Fruit fly (Drosophila melanogaster): ENCODE measurements around the gene Bfc.

The Bfc gene

DNA sequence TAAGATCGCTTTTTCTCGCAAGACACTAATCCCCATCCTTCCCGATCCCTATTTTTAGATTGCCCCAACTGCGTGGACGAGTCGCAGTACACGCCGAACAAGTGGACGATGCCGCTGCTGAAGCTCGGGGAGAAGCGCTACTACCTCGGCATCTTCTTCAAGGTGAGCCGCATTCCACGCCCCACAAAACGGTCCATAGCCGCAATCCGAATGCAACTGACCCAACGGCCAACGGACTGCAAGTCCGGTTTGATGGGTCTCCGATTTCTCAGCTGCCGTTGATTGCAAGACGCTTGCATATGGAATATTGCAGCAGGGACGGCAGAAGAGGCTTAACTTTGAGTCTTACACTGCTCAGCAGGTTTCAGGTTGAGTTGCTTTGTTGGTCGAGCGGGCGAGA is 18.5 kb downstream of the Bfc start:
- TF ChIP-seq psq (optimal IDR thresholded peaks at IDR 0.05) (no peak), Myc (optimal IDR thresholded peaks at IDR 0.05) (no peak)

DNA sequence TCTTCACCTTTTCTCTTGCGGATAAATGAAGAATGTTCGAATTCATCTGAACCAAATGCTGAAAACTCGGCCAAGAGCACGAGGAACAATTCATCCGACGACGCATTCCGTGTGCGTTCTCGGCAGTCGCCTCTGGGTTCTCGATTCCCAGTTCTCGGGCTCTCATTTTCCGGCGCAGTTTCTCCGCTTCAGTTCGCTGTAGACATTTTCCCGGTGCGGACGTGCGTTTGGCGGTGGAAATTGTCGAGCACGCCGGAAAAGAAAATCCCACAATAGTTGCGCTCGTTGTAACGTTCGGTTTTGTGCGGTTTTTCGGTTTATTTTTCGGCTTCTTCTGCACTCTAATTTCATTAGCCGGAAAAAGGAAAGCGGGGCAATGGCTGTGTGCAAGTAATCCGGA is 25.3 kb downstream of the Bfc start, which contains the start of gene CG32333:
TSS of gene CG32333 (plus strand) at position 190 of the 400 bp plus-strand sequence.
- TF ChIP-seq psq (optimal IDR thresholded peaks at IDR 0.05), result no peak
- TF ChIP-seq ttk (optimal IDR thresholded peaks at IDR 0.05), result no peak
- no peak for TF ChIP-seq Sin3A (optimal IDR thresholded peaks at IDR 0.05)
- no peak for TF ChIP-seq h (optimal IDR thresholded peaks at IDR 0.05)
- TF ChIP-seq insv (optimal IDR thresholded peaks at IDR 0.05), result no peak
- TF ChIP-seq Myc (optimal IDR thresholded peaks at IDR 0.05), result no peak

- TF ChIP-seq ttk (optimal IDR thresholded peaks at IDR 0.05) (no peak), Myc (optimal IDR thresholded peaks at IDR 0.05) (no peak), Sin3A (optimal IDR thresholded peaks at IDR 0.05) (no peak), psq (optimal IDR thresholded peaks at IDR 0.05) (no peak), insv (optimal IDR thresholded peaks at IDR 0.05) (no peak), h (optimal IDR thresholded peaks at IDR 0.05) (no peak)
Measured at dm6 chr3L:1277937-1278336, 27.4 kb downstream of the Bfc start.

DNA sequence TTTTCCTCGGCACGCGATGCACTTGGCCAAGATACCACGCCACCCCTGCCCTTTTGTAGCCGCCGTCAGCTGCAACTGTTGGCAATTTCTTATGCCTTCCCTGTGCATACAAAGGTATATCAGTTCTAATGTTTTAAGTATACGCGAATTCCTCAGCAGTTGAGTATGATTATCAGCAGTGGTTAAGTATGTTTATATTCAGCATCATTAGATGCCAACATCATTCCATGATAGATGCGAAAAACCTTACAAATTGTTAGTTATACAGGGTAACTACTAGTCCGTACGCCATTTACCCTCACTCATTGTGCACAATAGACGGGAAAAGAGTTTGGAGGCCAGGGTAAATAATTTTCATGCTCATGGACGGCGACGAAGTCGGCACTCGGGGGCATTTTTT is 29.2 kb downstream of the Bfc start:
- no peak for TF ChIP-seq psq (optimal IDR thresholded peaks at IDR 0.05)
- no peak for TF ChIP-seq insv (optimal IDR thresholded peaks at IDR 0.05)
- no peak for TF ChIP-seq h (optimal IDR thresholded peaks at IDR 0.05)
- TF ChIP-seq Myc (optimal IDR thresholded peaks at IDR 0.05), result no peak
- no peak for TF ChIP-seq ttk (optimal IDR thresholded peaks at IDR 0.05)
- TF ChIP-seq Sin3A (optimal IDR thresholded peaks at IDR 0.05), result no peak

dm6 chr3L:1280890-1281622 is 30.6 kb downstream of the Bfc start:
- TF ChIP-seq Sin3A (optimal IDR thresholded peaks at IDR 0.05) (no peak), insv (optimal IDR thresholded peaks at IDR 0.05) (no peak), h (optimal IDR thresholded peaks at IDR 0.05) (no peak), Myc (optimal IDR thresholded peaks at IDR 0.05) (no peak), ttk (optimal IDR thresholded peaks at IDR 0.05) (no peak)

dm6 chr3L:1294835-1295234 is 44.3 kb downstream of the Bfc start:
- TF ChIP-seq insv (optimal IDR thresholded peaks at IDR 0.05) (no peak), psq (optimal IDR thresholded peaks at IDR 0.05) (no peak), Myc (optimal IDR thresholded peaks at IDR 0.05) (no peak), ttk (optimal IDR thresholded peaks at IDR 0.05) (no peak), h (optimal IDR thresholded peaks at IDR 0.05) (no peak), Sin3A (optimal IDR thresholded peaks at IDR 0.05) (no peak)

DNA sequence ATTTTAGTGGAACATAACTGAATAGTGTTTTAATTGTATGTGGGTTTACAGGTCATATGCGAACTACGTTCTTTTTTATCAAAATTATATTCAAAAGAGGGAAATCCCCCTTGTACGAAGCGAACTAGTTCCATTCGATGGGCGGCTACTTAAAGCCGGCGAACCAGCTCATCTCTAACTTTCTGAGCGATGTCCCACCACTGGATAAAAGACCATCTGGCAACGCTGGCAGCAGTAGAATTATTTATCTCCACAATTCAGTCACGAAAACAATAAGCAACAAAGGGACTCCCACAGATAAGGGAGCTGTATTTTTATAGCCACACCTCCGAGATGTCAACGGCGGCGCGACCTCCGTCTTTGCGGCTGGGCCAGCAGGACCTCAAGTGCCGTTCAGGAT is 45.2 kb downstream of the Bfc start, which contains the start of gene Rabex-5:
TSS of gene Rabex-5 (plus strand) at position 221 of the 400 bp plus-strand sequence.
- TF ChIP-seq psq (optimal IDR thresholded peaks at IDR 0.05), result no peak
- no peak for TF ChIP-seq ttk (optimal IDR thresholded peaks at IDR 0.05)
- no peak for TF ChIP-seq Myc (optimal IDR thresholded peaks at IDR 0.05)
- no peak for TF ChIP-seq h (optimal IDR thresholded peaks at IDR 0.05)
- TF ChIP-seq Sin3A (optimal IDR thresholded peaks at IDR 0.05), result no peak
- no peak for TF ChIP-seq insv (optimal IDR thresholded peaks at IDR 0.05)

DNA sequence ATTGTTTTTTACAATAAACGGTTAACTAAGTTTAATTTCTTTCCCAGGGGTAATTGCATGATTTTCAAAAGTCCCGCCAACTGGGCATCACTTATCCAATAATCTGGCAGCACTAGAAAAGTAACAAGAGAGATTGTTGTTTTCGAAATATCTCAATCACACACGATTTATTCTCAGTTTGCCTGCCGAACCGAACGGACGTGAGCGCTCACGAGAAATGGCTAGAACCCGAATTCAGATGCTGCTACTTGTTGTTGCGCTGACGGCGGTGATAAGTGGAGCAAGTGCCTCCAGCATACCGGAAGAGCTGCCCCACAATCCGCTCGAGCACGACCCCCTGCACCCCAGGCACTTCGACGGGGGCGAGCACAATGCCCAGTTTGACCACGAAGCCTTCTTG is 48.0 kb downstream of the Bfc start, which contains the start of gene scf:
TSS of gene scf (plus strand) at position 164 of the 400 bp plus-strand sequence.
- TF ChIP-seq Sin3A (optimal IDR thresholded peaks at IDR 0.05), result no peak
- TF ChIP-seq psq (optimal IDR thresholded peaks at IDR 0.05), result no peak
- TF ChIP-seq h (optimal IDR thresholded peaks at IDR 0.05), result no peak
- TF ChIP-seq insv (optimal IDR thresholded peaks at IDR 0.05), result no peak

- no peak for TF ChIP-seq Myc (optimal IDR thresholded peaks at IDR 0.05)
- no peak for TF ChIP-seq ttk (optimal IDR thresholded peaks at IDR 0.05)
- no peak for TF ChIP-seq psq (optimal IDR thresholded peaks at IDR 0.05)
- no peak for TF ChIP-seq insv (optimal IDR thresholded peaks at IDR 0.05)
- no peak for TF ChIP-seq Sin3A (optimal IDR thresholded peaks at IDR 0.05)
- TF ChIP-seq h (optimal IDR thresholded peaks at IDR 0.05), result no peak
Measured at dm6 chr3L:1300076-1300635, 49.7 kb downstream of the Bfc start.

Measured in Kc167 (cell line).